Fruit fly (Drosophila melanogaster) whole organism, prepupa: ENCODE results near the gene bnb.

Experiments used
- Blimp-1 ChIP-seq: fragments of 200-800 bp; sonication (Bioruptor generic); optimal IDR thresholded peaks from 3 replicates; lab custom pipeline; 2017; ENCODE audit warnings: missing biosample characterization, missing genetic modification characterization, mild to moderate bottlenecking, moderate library complexity, missing genetic modification reagents
- CG10631 ChIP-seq: fragments of 200-800 bp; sonication (Bioruptor generic); optimal IDR thresholded peaks from 2 replicates; lab custom pipeline; 2016; ENCODE audit warnings: missing biosample characterization, missing genetic modification characterization
- CG10669 ChIP-seq: fragments of 200-800 bp; sonication (Bioruptor generic); optimal IDR thresholded peaks from 3 replicates; lab custom pipeline; 2018; ENCODE audit warnings: missing biosample characterization, mild to moderate bottlenecking, missing genetic modification characterization, moderate library complexity
- CG11294 ChIP-seq: fragments of 200-800 bp; sonication (Bioruptor generic); IDR thresholded peaks from 2 replicates; pipeline ENCODE4 v1.3.6; 2022; ENCODE audit warnings: missing biosample characterization, missing genetic modification characterization
- CG11762 ChIP-seq: fragments of 200-800 bp; sonication (Bioruptor generic); optimal IDR thresholded peaks from 3 replicates; lab custom pipeline; 2016; ENCODE audit warnings: missing biosample characterization, missing genetic modification characterization; ENCODE audit not compliant: insufficient read depth
- CG11902 ChIP-seq: fragments of 200-800 bp; sonication (Bioruptor generic); optimal IDR thresholded peaks from 3 replicates; lab custom pipeline; 2016; ENCODE audit warnings: missing biosample characterization, missing genetic modification characterization
- CG1621 ChIP-seq: fragments of 200-800 bp; sonication (Bioruptor generic); optimal IDR thresholded peaks from 3 replicates; lab custom pipeline; 2018; ENCODE audit warnings: missing biosample characterization, mild to moderate bottlenecking, missing genetic modification characterization
- CG3032 ChIP-seq: fragments of 200-800 bp; optimal IDR thresholded peaks from 2 replicates; lab custom pipeline; 2019; ENCODE audit warnings: missing biosample characterization, mild to moderate bottlenecking, missing genetic modification characterization, moderate library complexity
- CG31627 ChIP-seq: fragments of 200-800 bp; sonication (Bioruptor generic); optimal IDR thresholded peaks from 3 replicates; lab custom pipeline; 2016; ENCODE audit warnings: missing biosample characterization, missing genetic modification characterization
- CG32006 ChIP-seq: fragments of 200-800 bp; sonication (Bioruptor generic); optimal IDR thresholded peaks from 3 replicates; lab custom pipeline; 2017; ENCODE audit warnings: missing biosample characterization, mild to moderate bottlenecking, missing genetic modification characterization
- CG6163 ChIP-seq: fragments of 200-800 bp; sonication (Bioruptor generic); IDR thresholded peaks from 3 replicates; pipeline ENCODE4 v1.3.6; 2022; ENCODE audit warnings: missing biosample characterization, missing genetic modification characterization
- CG6276 ChIP-seq: fragments of 200-800 bp; sonication (Bioruptor generic); optimal IDR thresholded peaks from 2 replicates; lab custom pipeline; 2017; ENCODE audit warnings: missing biosample characterization, mild to moderate bottlenecking, missing genetic modification characterization
- CG6792 ChIP-seq: fragments of 200-800 bp; sonication (Bioruptor generic); optimal IDR thresholded peaks from 3 replicates; lab custom pipeline; 2016; ENCODE audit warnings: missing biosample characterization, missing genetic modification characterization
- CG6808 ChIP-seq: fragments of 200-800 bp; sonication (Bioruptor generic); optimal IDR thresholded peaks from 3 replicates; lab custom pipeline; 2017; ENCODE audit warnings: missing biosample characterization, missing genetic modification characterization, mild to moderate bottlenecking, moderate library complexity, missing genetic modification reagents
- CG6854 ChIP-seq: fragments of 200-800 bp; sonication (Bioruptor generic); optimal IDR thresholded peaks from 2 replicates; lab custom pipeline; 2017; ENCODE audit warnings: missing biosample characterization, mild to moderate bottlenecking, missing genetic modification characterization
- CG7368 ChIP-seq: fragments of 200-800 bp; sonication (Bioruptor generic); optimal IDR thresholded peaks from 3 replicates; lab custom pipeline; 2016; ENCODE audit warnings: missing biosample characterization, missing genetic modification characterization
- CG8119 ChIP-seq: fragments of 200-800 bp; sonication (Bioruptor generic); IDR thresholded peaks from 3 replicates; pipeline ENCODE4 v1.3.6; 2022; ENCODE audit warnings: missing biosample characterization, missing genetic modification characterization
- CG8319 ChIP-seq: fragments of 200-800 bp; sonication (Bioruptor generic); optimal IDR thresholded peaks from 3 replicates; lab custom pipeline; 2016; ENCODE audit warnings: missing biosample characterization, missing genetic modification characterization
- CG8632 ChIP-seq: fragments of 200-800 bp; sonication (Bioruptor generic); optimal IDR thresholded peaks from 3 replicates; lab custom pipeline; 2016; ENCODE audit warnings: missing biosample characterization, missing genetic modification characterization
- CG9139 ChIP-seq: fragments of 200-800 bp; sonication (Bioruptor generic); optimal IDR thresholded peaks from 3 replicates; lab custom pipeline; 2017; ENCODE audit warnings: missing biosample characterization, mild to moderate bottlenecking, missing genetic modification characterization
- Eip75B ChIP-seq: fragments of 200-800 bp; sonication (Bioruptor generic); optimal IDR thresholded peaks from 3 replicates; lab custom pipeline; 2016; ENCODE audit warnings: missing biosample characterization, missing genetic modification characterization
- Eip78C ChIP-seq: fragments of 200-800 bp; sonication (Bioruptor generic); peaks from one replicate; lab custom pipeline; 2016; ENCODE audit warnings: missing biosample characterization, missing genetic modification characterization
- Eip93F ChIP-seq: fragments of 200-800 bp; sonication (Bioruptor generic); optimal IDR thresholded peaks from 2 replicates; lab custom pipeline; 2016; ENCODE audit warnings: missing biosample characterization, mild to moderate bottlenecking, missing genetic modification characterization
- Ets21C ChIP-seq: fragments of 200-800 bp; sonication (Bioruptor generic); optimal IDR thresholded peaks from 3 replicates; lab custom pipeline; 2016; ENCODE audit warnings: missing biosample characterization, missing genetic modification characterization
- Ets96B ChIP-seq: fragments of 200-800 bp; optimal IDR thresholded peaks from 2 replicates; lab custom pipeline; 2019; ENCODE audit warnings: missing biosample characterization, mild to moderate bottlenecking, missing genetic modification characterization, moderate library complexity
- Hr38 ChIP-seq: sonication (Bioruptor generic); optimal IDR thresholded peaks from 2 replicates; lab custom pipeline; 2016; ENCODE audit warnings: missing biosample characterization, missing genetic modification characterization
- Hr4 ChIP-seq: fragments of 200-800 bp; sonication (Bioruptor generic); optimal IDR thresholded peaks from 3 replicates; lab custom pipeline; 2016; ENCODE audit warnings: missing biosample characterization, missing genetic modification characterization
- Lpt ChIP-seq: fragments of 200-800 bp; sonication (Bioruptor generic); optimal IDR thresholded peaks from 3 replicates; lab custom pipeline; 2016; ENCODE audit warnings: missing biosample characterization, missing genetic modification characterization
- Met ChIP-seq: fragments of 200-800 bp; sonication (Bioruptor generic); optimal IDR thresholded peaks from 3 replicates; lab custom pipeline; 2016; ENCODE audit warnings: missing biosample characterization, missing genetic modification characterization
- OdsH ChIP-seq: fragments of 200-800 bp; sonication (Bioruptor generic); optimal IDR thresholded peaks from 3 replicates; lab custom pipeline; 2016; ENCODE audit warnings: missing biosample characterization, missing genetic modification characterization
- Sox102F ChIP-seq: fragments of 200-800 bp; sonication (Bioruptor generic); optimal IDR thresholded peaks from 2 replicates; lab custom pipeline; 2016; ENCODE audit warnings: missing biosample characterization, mild to moderate bottlenecking, missing genetic modification characterization
- Sox14 ChIP-seq: fragments of 200-800 bp; sonication (Bioruptor generic); optimal IDR thresholded peaks from 3 replicates; lab custom pipeline; 2016; ENCODE audit warnings: missing biosample characterization, missing genetic modification characterization
- Sox15 ChIP-seq: fragments of 200-800 bp; sonication (Bioruptor generic); optimal IDR thresholded peaks from 3 replicates; lab custom pipeline; 2016; ENCODE audit warnings: missing biosample characterization, missing genetic modification characterization
- achi ChIP-seq: fragments of 200-800 bp; sonication (Bioruptor generic); optimal IDR thresholded peaks from 3 replicates; lab custom pipeline; 2016; ENCODE audit warnings: missing biosample characterization, missing genetic modification characterization
- acj6 ChIP-seq: fragments of 200-800 bp; sonication (Bioruptor generic); optimal IDR thresholded peaks from 3 replicates; lab custom pipeline; 2016; ENCODE audit warnings: missing biosample characterization, missing genetic modification characterization
- cyc ChIP-seq: fragments of 200-800 bp; sonication (Bioruptor generic); optimal IDR thresholded peaks from 3 replicates; lab custom pipeline; 2016; ENCODE audit warnings: missing biosample characterization, missing genetic modification characterization
- dac ChIP-seq: fragments of 200-800 bp; sonication (Bioruptor generic); optimal IDR thresholded peaks from 2 replicates; lab custom pipeline; 2017; ENCODE audit warnings: missing biosample characterization, mild to moderate bottlenecking, missing genetic modification characterization
- dsx ChIP-seq: fragments of 200-800 bp; optimal IDR thresholded peaks from 3 replicates; lab custom pipeline; 2019; ENCODE audit warnings: missing biosample characterization, mild to moderate bottlenecking, missing genetic modification characterization, moderate library complexity; ENCODE audit not compliant: poor library complexity, severe bottlenecking
- eg ChIP-seq: fragments of 200-800 bp; sonication (Bioruptor generic); IDR thresholded peaks from 3 replicates; pipeline ENCODE4 v1.3.6; 2022; ENCODE audit warnings: missing biosample characterization, missing genetic modification characterization
- fd59A ChIP-seq: fragments of 200-800 bp; sonication (Bioruptor generic); optimal IDR thresholded peaks from 2 replicates; lab custom pipeline; 2017; ENCODE audit warnings: missing biosample characterization, mild to moderate bottlenecking, missing genetic modification characterization, missing genetic modification reagents
- fd85E ChIP-seq: fragments of 200-800 bp; sonication (Bioruptor generic); optimal IDR thresholded peaks from 3 replicates; lab custom pipeline; 2016; ENCODE audit warnings: missing biosample characterization, missing genetic modification characterization
- lz ChIP-seq: fragments of 200-800 bp; sonication (Bioruptor generic); optimal IDR thresholded peaks from 3 replicates; lab custom pipeline; 2016; ENCODE audit warnings: missing biosample characterization, missing genetic modification characterization
- net ChIP-seq: fragments of 200-800 bp; sonication (Bioruptor generic); optimal IDR thresholded peaks from 3 replicates; lab custom pipeline; 2016; ENCODE audit warnings: missing biosample characterization, missing genetic modification characterization
- pdm3 ChIP-seq: fragments of 200-800 bp; sonication (Bioruptor generic); optimal IDR thresholded peaks from 3 replicates; lab custom pipeline; 2016; ENCODE audit warnings: missing biosample characterization, missing genetic modification characterization
- salr ChIP-seq, 2 experiments: fragments of 200-800 bp; sonication (Bioruptor generic); optimal IDR thresholded peaks; 3 replicates each; lab custom pipeline; 2016 to 2018; ENCODE audit warnings: missing biosample characterization in 2 of 2, missing genetic modification characterization in 2 of 2, mild to moderate bottlenecking in 1 of 2
- spab ChIP-seq: fragments of 200-800 bp; sonication (Bioruptor generic); optimal IDR thresholded peaks from 2 replicates; lab custom pipeline; 2017; ENCODE audit warnings: missing biosample characterization, mild to moderate bottlenecking, missing genetic modification characterization, missing genetic modification reagents
- ss ChIP-seq, 2 experiments: fragments of 200-800 bp; sonication (Bioruptor generic); optimal IDR thresholded peaks; 2 replicates in 1 of 2; 3 replicates in 1 of 2; lab custom pipeline; 2017 to 2018; ENCODE audit warnings: mild to moderate bottlenecking in 2 of 2, missing biosample characterization in 2 of 2, missing genetic modification characterization in 2 of 2, moderate library complexity in 1 of 2
- svp ChIP-seq: fragments of 200-800 bp; sonication (Bioruptor generic); peaks from one replicate; lab custom pipeline; 2016; ENCODE audit warnings: missing biosample characterization, missing genetic modification characterization
- topi ChIP-seq: fragments of 200-800 bp; sonication (Bioruptor generic); optimal IDR thresholded peaks from 3 replicates; lab custom pipeline; 2016; ENCODE audit warnings: missing biosample characterization, missing genetic modification characterization

The bnb gene

DNA sequence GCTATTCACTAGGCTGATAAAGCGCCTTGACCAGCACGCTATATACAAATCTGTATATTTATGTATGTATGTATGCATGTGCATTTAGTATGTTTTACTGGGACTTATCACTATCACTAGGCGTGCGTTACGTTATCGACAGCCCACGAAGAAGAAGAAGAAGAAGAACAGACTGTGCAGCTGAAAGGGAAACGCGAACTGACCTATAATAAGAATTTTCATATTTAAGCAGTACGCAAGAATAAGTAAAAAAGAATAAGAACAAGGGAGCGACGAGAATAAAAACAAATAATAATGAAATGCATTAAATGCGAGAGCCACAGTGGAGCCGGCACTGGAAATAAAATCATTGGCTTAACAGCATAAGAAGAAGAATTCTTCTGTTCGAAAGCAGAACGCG lies 38.8 kb upstream of the bnb start (continued):
- TF ChIP-seq dsx (GFP tag; lab: Kevin White, UChicago) (peak; percentile 22), CG6276 (no peak), CG11294 (GFP tag; lab: Robert Waterston, UW) (no peak), CG9139 (GFP tag; lab: Kevin White, UChicago) (no peak), CG11902 (no peak), fd85E (GFP tag; lab: Kevin White, UChicago) (no peak), CG8632 (GFP tag; lab: Kevin White, UChicago) (no peak)

DNA sequence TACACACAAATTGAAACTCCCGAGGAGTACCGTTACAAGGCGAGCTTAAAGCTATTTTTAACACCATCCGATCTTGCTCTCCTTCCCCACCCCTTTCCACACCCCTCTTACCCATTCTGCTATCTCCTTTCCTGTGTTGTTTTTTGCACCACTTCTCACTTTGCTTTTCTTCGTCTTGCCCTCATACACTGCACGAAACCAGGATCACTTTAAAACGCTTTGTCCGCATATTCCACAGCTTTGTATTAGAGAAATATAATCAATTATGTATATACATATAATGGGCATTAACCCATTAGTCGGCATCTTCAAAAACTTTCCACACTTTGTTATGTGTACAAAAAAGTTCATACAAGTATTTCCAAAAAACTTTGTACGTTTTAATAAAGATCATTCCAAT lies 38.0 kb upstream of the bnb start:
- TF ChIP-seq Eip78C (GFP tag; lab: Kevin White, UChicago): peak; percentile 79
- TF ChIP-seq Hr4 (GFP tag; lab: Kevin White, UChicago): peak; percentile 37
- peak; percentile 14 for TF ChIP-seq CG10631 (GFP tag; lab: Kevin White, UChicago)
- TF ChIP-seq CG8632 (GFP tag; lab: Kevin White, UChicago): peak; percentile 3
- TF ChIP-seq fd59A: peak; percentile 35
- no peak for TF ChIP-seq CG11762 (GFP tag; lab: Kevin White, UChicago)
- peak; percentile 2 for TF ChIP-seq achi (GFP tag; lab: Kevin White, UChicago)
- TF ChIP-seq CG8319: no peak
- TF ChIP-seq CG31627 (GFP tag; lab: Kevin White, UChicago): no peak
- peak; percentile 0 for TF ChIP-seq Sox14 (GFP tag; lab: Kevin White, UChicago)
- TF ChIP-seq acj6 (GFP tag; lab: Kevin White, UChicago): peak; percentile 17
- no peak for TF ChIP-seq CG6854 (GFP tag; lab: Kevin White, UChicago)
- no peak for TF ChIP-seq lz (GFP tag; lab: Kevin White, UChicago)
- peak; percentile 37; the same call in 1 of the 3 replicates for TF ChIP-seq CG6163 (GFP tag; lab: Robert Waterston, UW)
- peak; percentile 68 for TF ChIP-seq CG32006
- no peak for TF ChIP-seq Ets21C (GFP tag; lab: Kevin White, UChicago)
- no peak for TF ChIP-seq ss (GFP tag; optimal IDR thresholded peaks at IDR 0.05; lab: Kevin White, UChicago)
- TF ChIP-seq svp: no peak
- no peak for TF ChIP-seq Met (GFP tag; lab: Kevin White, UChicago)
- no peak for TF ChIP-seq Sox102F (GFP tag; lab: Kevin White, UChicago)
- TF ChIP-seq salr (GFP tag; optimal IDR thresholded peaks at IDR 0.05; lab: Kevin White, UChicago): peak in 1 of 2 experiments; percentile 11
- TF ChIP-seq CG7368 (GFP tag; lab: Kevin White, UChicago): no peak
- TF ChIP-seq eg (GFP tag; lab: Robert Waterston, UW): peak; percentile 51; the same call in 1 of the 3 replicates
- peak; percentile 22 for TF ChIP-seq OdsH (GFP tag; lab: Kevin White, UChicago)
- TF ChIP-seq CG9139 (GFP tag; lab: Kevin White, UChicago): peak; percentile 13
- peak; percentile 48 for TF ChIP-seq Ets96B
- TF ChIP-seq CG3032 (tag; lab: Kevin White, UChicago): peak; percentile 39
- TF ChIP-seq net (GFP tag; lab: Kevin White, UChicago): peak; percentile 38
- no peak for TF ChIP-seq Hr38 (GFP tag; lab: Kevin White, UChicago)
- TF ChIP-seq CG8119 (GFP tag; lab: Robert Waterston, UW): peak; percentile 60
- no peak for TF ChIP-seq cyc (GFP tag; lab: Kevin White, UChicago)
- peak; percentile 51 for TF ChIP-seq CG6808
- peak; percentile 12 for TF ChIP-seq dsx (GFP tag; lab: Kevin White, UChicago)
- peak; percentile 22 for TF ChIP-seq CG1621 (tag; lab: Kevin White, UChicago)
- TF ChIP-seq pdm3 (GFP tag; lab: Kevin White, UChicago): peak; percentile 32
- TF ChIP-seq CG6276: no peak
- TF ChIP-seq fd85E (GFP tag; lab: Kevin White, UChicago): no peak
- TF ChIP-seq topi (GFP tag; lab: Kevin White, UChicago): no peak
- TF ChIP-seq Eip75B: no peak
- TF ChIP-seq CG10669 (GFP tag; lab: Kevin White, UChicago): peak; percentile 47
- peak; percentile 23 for TF ChIP-seq spab (GFP tag; lab: Kevin White, UChicago)
- TF ChIP-seq Sox15: no peak
- no peak for TF ChIP-seq CG11902
- TF ChIP-seq Blimp-1 (GFP tag; lab: Kevin White, UChicago): no peak
- TF ChIP-seq Lpt: peak; percentile 6
- no peak for TF ChIP-seq CG6792 (GFP tag; lab: Kevin White, UChicago)
- no peak for TF ChIP-seq Eip93F (GFP tag; lab: Kevin White, UChicago)
- no peak for TF ChIP-seq dac (GFP tag; lab: Kevin White, UChicago)
